Fruit fly (Drosophila melanogaster) whole organism, embryonic: ENCODE results near the gene CG10343.

Experiments
- BEAF-32 ChIP-seq: fragments of 200-800 bp; sonication (Bioruptor generic); optimal IDR thresholded peaks from 3 replicates; lab custom pipeline; 2017; ENCODE audit warnings: missing biosample characterization, missing genetic modification characterization, mild to moderate bottlenecking, moderate library complexity, missing genetic modification reagents
- Bdp1 ChIP-seq: fragments of 200-800 bp; sonication (Bioruptor generic); optimal IDR thresholded peaks from 3 replicates; lab custom pipeline; 2016; ENCODE audit warnings: missing biosample characterization, missing genetic modification characterization
- Blimp-1 ChIP-seq: fragments of 200-800 bp; sonication (Bioruptor generic); optimal IDR thresholded peaks from 3 replicates; lab custom pipeline; 2018; ENCODE audit warnings: missing biosample characterization, missing genetic modification characterization, mild to moderate bottlenecking, moderate library complexity, missing genetic modification reagents
- CG10654 ChIP-seq: fragments of 200-800 bp; sonication (Bioruptor generic); optimal IDR thresholded peaks from 2 replicates; lab custom pipeline; 2016; ENCODE audit warnings: missing biosample characterization, missing genetic modification characterization
- CG10959 ChIP-seq: fragments of 200-800 bp; sonication (Bioruptor generic); IDR thresholded peaks from 2 replicates; pipeline ENCODE4 v1.3.6; 2022; ENCODE audit warnings: missing biosample characterization, missing genetic modification characterization
- CG11695 ChIP-seq: fragments of 200-800 bp; sonication (Bioruptor generic); IDR thresholded peaks from 3 replicates; pipeline ENCODE4 v1.3.6; 2022; ENCODE audit warnings: missing biosample characterization, missing genetic modification characterization
- CG12391 ChIP-seq: fragments of 200-800 bp; sonication (Bioruptor generic); optimal IDR thresholded peaks from 3 replicates; lab custom pipeline; 2018; ENCODE audit warnings: missing biosample characterization, mild to moderate bottlenecking, missing genetic modification characterization, moderate library complexity
- CG13287 ChIP-seq: fragments of 200-800 bp; sonication (Bioruptor generic); IDR thresholded peaks from 2 replicates; pipeline ENCODE4 v1.3.6; 2022; ENCODE audit warnings: missing biosample characterization, missing genetic modification characterization; ENCODE audit not compliant: partially characterized antibody
- CG13894 ChIP-seq: fragments of 200-800 bp; sonication (Bioruptor generic); optimal IDR thresholded peaks from 3 replicates; lab custom pipeline; 2018; ENCODE audit warnings: missing biosample characterization, mild to moderate bottlenecking, missing genetic modification characterization, moderate library complexity
- CG14050 ChIP-seq: fragments of 200-800 bp; sonication (Bioruptor generic); IDR thresholded peaks from 3 replicates; pipeline ENCODE4 v1.3.6; 2022; ENCODE audit warnings: missing biosample characterization, missing genetic modification characterization
- CG14667 ChIP-seq: fragments of 200-800 bp; sonication (Bioruptor generic); IDR thresholded peaks from 2 replicates; pipeline ENCODE4 v1.3.6; 2022; ENCODE audit warnings: missing biosample characterization, missing genetic modification characterization
- CG15011 ChIP-seq: fragments of 200-800 bp; sonication (Bioruptor generic); optimal IDR thresholded peaks from 3 replicates; lab custom pipeline; 2018; ENCODE audit warnings: missing biosample characterization, mild to moderate bottlenecking, missing genetic modification characterization
- CG31224 ChIP-seq: fragments of 200-800 bp; sonication (Bioruptor generic); IDR thresholded peaks from 2 replicates; pipeline ENCODE4 v1.3.6; 2022; ENCODE audit warnings: missing biosample characterization, missing genetic modification characterization
- CG6254 ChIP-seq: fragments of 200-800 bp; sonication (Bioruptor generic); optimal IDR thresholded peaks from 3 replicates; lab custom pipeline; 2017; ENCODE audit warnings: mild to moderate bottlenecking, missing biosample characterization, missing genetic modification reagents, missing genetic modification characterization
- CG6765 ChIP-seq: fragments of 200-800 bp; sonication (Bioruptor generic); optimal IDR thresholded peaks from 3 replicates; lab custom pipeline; 2017; ENCODE audit warnings: missing biosample characterization, mild to moderate bottlenecking, missing genetic modification characterization
- CG9932 ChIP-seq: fragments of 200-800 bp; sonication (Bioruptor generic); IDR thresholded peaks from 2 replicates; pipeline ENCODE4 v1.3.6; 2022; ENCODE audit warnings: missing biosample characterization, missing genetic modification characterization
- Dad ChIP-seq: fragments of 200-800 bp; sonication (Bioruptor generic); optimal IDR thresholded peaks from 3 replicates; lab custom pipeline; 2016; ENCODE audit warnings: missing biosample characterization, missing genetic modification characterization
- Dek ChIP-seq: fragments of 200-800 bp; sonication (Bioruptor generic); optimal IDR thresholded peaks from 3 replicates; lab custom pipeline; 2019; ENCODE audit warnings: missing biosample characterization, mild to moderate bottlenecking, missing genetic modification characterization, moderate library complexity
- Doc2 ChIP-seq: fragments of 200-800 bp; sonication (Bioruptor generic); IDR thresholded peaks from 2 replicates; pipeline ENCODE4 v1.3.6; 2022; ENCODE audit warnings: missing biosample characterization, missing genetic modification characterization
- Doc3 ChIP-seq: fragments of 200-800 bp; sonication (Bioruptor generic); IDR thresholded peaks from 3 replicates; pipeline ENCODE4 v1.3.6; 2022; ENCODE audit warnings: missing biosample characterization, missing genetic modification characterization; ENCODE audit not compliant: partially characterized antibody
- Dp ChIP-seq: fragments of 200-800 bp; sonication (Bioruptor generic); optimal IDR thresholded peaks from 2 replicates; lab custom pipeline; 2018; ENCODE audit warnings: missing biosample characterization, mild to moderate bottlenecking, missing genetic modification characterization, moderate library complexity
- Ets65A ChIP-seq: fragments of 200-800 bp; sonication (Bioruptor generic); peaks from one replicate; lab custom pipeline; 2016; ENCODE audit warnings: missing biosample characterization, missing genetic modification characterization
- Hr3 ChIP-seq: fragments of 200-800 bp; sonication (Bioruptor generic); optimal IDR thresholded peaks from 3 replicates; lab custom pipeline; 2016; ENCODE audit warnings: missing biosample characterization, missing genetic modification characterization
- Mad ChIP-seq: fragments of 200-800 bp; sonication (Bioruptor generic); optimal IDR thresholded peaks from 2 replicates; lab custom pipeline; 2016; ENCODE audit warnings: missing biosample characterization, missing genetic modification characterization
- Meics ChIP-seq: fragments of 200-800 bp; sonication (Bioruptor generic); optimal IDR thresholded peaks from 2 replicates; lab custom pipeline; 2017; ENCODE audit warnings: missing biosample characterization, mild to moderate bottlenecking, missing genetic modification characterization
- Neu2 ChIP-seq: fragments of 200-800 bp; sonication (Bioruptor generic); optimal IDR thresholded peaks from 3 replicates; lab custom pipeline; 2016; ENCODE audit warnings: missing biosample characterization, missing genetic modification characterization, borderline replicate concordance
- Optix ChIP-seq: fragments of 200-800 bp; sonication (Bioruptor generic); IDR thresholded peaks from 3 replicates; pipeline ENCODE4 v1.3.6; 2022; ENCODE audit warnings: missing biosample characterization, missing genetic modification characterization
- Pdp1 ChIP-seq, 2 experiments: fragments of 200-800 bp; sonication (Bioruptor generic); optimal IDR thresholded peaks; 3 replicates each; lab custom pipeline; 2016; ENCODE audit warnings: missing biosample characterization in 2 of 2, missing genetic modification characterization in 2 of 2, mild to moderate bottlenecking in 1 of 2, moderate library complexity in 1 of 2
- Rfx ChIP-seq: fragments of 200-800 bp; sonication (Bioruptor generic); IDR thresholded peaks from 2 replicates; pipeline ENCODE4 v1.3.6; 2022; ENCODE audit warnings: missing biosample characterization, missing genetic modification characterization
- Six4 ChIP-seq: fragments of 200-800 bp; sonication (Bioruptor generic); optimal IDR thresholded peaks from 2 replicates; lab custom pipeline; 2016; ENCODE audit warnings: missing biosample characterization, missing genetic modification characterization
- Xrp1 ChIP-seq: fragments of 200-800 bp; sonication (Bioruptor generic); IDR thresholded peaks from 2 replicates; pipeline ENCODE4 v1.3.6; 2022; ENCODE audit warnings: missing biosample characterization, missing genetic modification characterization
- ase ChIP-seq: fragments of 200-800 bp; sonication (Bioruptor generic); IDR thresholded peaks from 3 replicates; pipeline ENCODE4 v1.3.6; 2022; ENCODE audit warnings: missing biosample characterization, missing genetic modification characterization
- bab2 ChIP-seq: fragments of 200-800 bp; sonication (Bioruptor generic); optimal IDR thresholded peaks from 2 replicates; lab custom pipeline; 2016; ENCODE audit warnings: missing biosample characterization, missing genetic modification characterization
- cwo ChIP-seq: fragments of 200-800 bp; sonication (Bioruptor generic); optimal IDR thresholded peaks from 3 replicates; lab custom pipeline; 2017; ENCODE audit warnings: missing biosample characterization, missing genetic modification characterization, mild to moderate bottlenecking, moderate library complexity, missing genetic modification reagents
- disco-r ChIP-seq: fragments of 200-800 bp; sonication (Bioruptor generic); optimal IDR thresholded peaks from 2 replicates; lab custom pipeline; 2016; ENCODE audit warnings: missing biosample characterization, missing genetic modification characterization
- eyg ChIP-seq: fragments of 200-800 bp; sonication (Bioruptor generic); optimal IDR thresholded peaks from 3 replicates; lab custom pipeline; 2016; ENCODE audit warnings: missing biosample characterization, missing genetic modification characterization
- ftz-f1 ChIP-seq: fragments of 200-800 bp; sonication (Bioruptor generic); optimal IDR thresholded peaks from 2 replicates; lab custom pipeline; 2016; ENCODE audit warnings: missing biosample characterization, missing genetic modification characterization
- gem ChIP-seq: fragments of 200-800 bp; sonication (Bioruptor generic); optimal IDR thresholded peaks from 2 replicates; lab custom pipeline; 2019; ENCODE audit warnings: missing biosample characterization, mild to moderate bottlenecking, missing genetic modification characterization, moderate library complexity
- gsb ChIP-seq: fragments of 200-800 bp; sonication (Bioruptor generic); IDR thresholded peaks from 2 replicates; pipeline ENCODE4 v1.3.6; 2022; ENCODE audit warnings: missing biosample characterization, missing genetic modification characterization
- kay ChIP-seq: fragments of 200-800 bp; sonication (Bioruptor generic); optimal IDR thresholded peaks from 2 replicates; lab custom pipeline; 2016; ENCODE audit warnings: missing biosample characterization, missing genetic modification characterization
- lbe ChIP-seq: fragments of 200-800 bp; sonication (Bioruptor generic); optimal IDR thresholded peaks from 2 replicates; lab custom pipeline; 2016; ENCODE audit warnings: missing biosample characterization, mild to moderate bottlenecking, missing genetic modification characterization
- luna ChIP-seq: fragments of 200-800 bp; sonication (Bioruptor generic); optimal IDR thresholded peaks from 2 replicates; lab custom pipeline; 2016; ENCODE audit warnings: missing biosample characterization, missing genetic modification characterization
- mld ChIP-seq: fragments of 200-800 bp; sonication (Bioruptor generic); IDR thresholded peaks from 3 replicates; pipeline ENCODE4 v1.3.6; 2022; ENCODE audit warnings: missing biosample characterization, missing genetic modification characterization; ENCODE audit not compliant: partially characterized antibody
- odd ChIP-seq: fragments of 200-800 bp; sonication (Bioruptor generic); optimal IDR thresholded peaks from 2 replicates; lab custom pipeline; 2017; ENCODE audit warnings: missing biosample characterization, mild to moderate bottlenecking, missing genetic modification characterization
- pb ChIP-seq: fragments of 200-800 bp; sonication (Bioruptor generic); optimal IDR thresholded peaks from 3 replicates; lab custom pipeline; 2016; ENCODE audit warnings: missing biosample characterization, missing genetic modification characterization
- psq ChIP-seq: fragments of 200-800 bp; sonication (Bioruptor generic); optimal IDR thresholded peaks from 2 replicates; lab custom pipeline; 2017; ENCODE audit warnings: missing biosample characterization, missing genetic modification characterization
- rib ChIP-seq: fragments of 200-800 bp; sonication (Bioruptor generic); IDR thresholded peaks from 2 replicates; pipeline ENCODE4 v1.3.6; 2022; ENCODE audit warnings: missing biosample characterization, missing genetic modification characterization
- tap ChIP-seq: fragments of 200-800 bp; optimal IDR thresholded peaks from 3 replicates; lab custom pipeline; 2019; ENCODE audit warnings: missing biosample characterization, mild to moderate bottlenecking, missing genetic modification characterization, moderate library complexity
- unc-4 ChIP-seq: fragments of 200-800 bp; sonication (Bioruptor generic); IDR thresholded peaks from 2 replicates; pipeline ENCODE4 v1.3.6; 2022; ENCODE audit warnings: missing biosample characterization, missing genetic modification characterization; ENCODE audit not compliant: partially characterized antibody
- wdn ChIP-seq: fragments of 200-800 bp; sonication (Bioruptor generic); IDR thresholded peaks from 2 replicates; pipeline ENCODE4 v1.3.6; 2022; ENCODE audit warnings: missing biosample characterization, missing genetic modification characterization

The CG10343 gene

DNA sequence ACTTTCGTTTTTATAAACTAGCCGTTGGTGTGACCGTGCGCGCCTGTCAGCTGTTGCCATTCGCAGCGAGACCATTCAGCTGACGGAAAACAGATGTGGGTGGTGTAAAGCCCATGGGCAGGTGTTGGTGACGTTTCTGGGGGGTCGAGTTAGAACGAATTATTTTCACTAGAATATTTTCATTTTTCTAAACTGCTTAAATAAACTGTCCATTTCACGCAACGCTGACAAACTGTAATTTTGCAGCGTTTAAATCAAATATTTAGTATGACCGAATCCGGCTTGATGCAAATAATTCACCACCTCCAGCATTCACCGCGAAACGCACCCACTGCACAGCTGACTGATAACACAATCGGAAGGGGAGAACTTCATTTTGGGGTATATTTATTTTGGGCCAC, 7.9 kb upstream of the CG10343 start, which contains the start of the genes CG10383 and CG10338 (continued):
- TF ChIP-seq gsb (GFP tag; lab: Robert Waterston, UW): peak; percentile 70
- peak; percentile 68 for TF ChIP-seq CG13894 (tag; lab: Kevin White, UChicago)
- TF ChIP-seq CG14667: peak; percentile 84
- no peak for TF ChIP-seq CG10959 (GFP tag; lab: Robert Waterston, UW)
- TF ChIP-seq CG31224 (GFP tag; lab: Robert Waterston, UW): peak; percentile 76
- peak; percentile 62 for TF ChIP-seq psq
- peak; percentile 66 for TF ChIP-seq ftz-f1 (GFP tag; lab: Kevin White, UChicago)
- TF ChIP-seq Dek (tag; lab: Kevin White, UChicago): peak; percentile 62
- peak; percentile 79 for TF ChIP-seq Mad (GFP tag; lab: Kevin White, UChicago)
- peak; percentile 27 for TF ChIP-seq CG6765 (GFP tag; lab: Kevin White, UChicago)
- peak; percentile 87 for TF ChIP-seq Xrp1 (GFP tag; lab: Robert Waterston, UW)
- peak; percentile 37; the same call in 1 of the 2 replicates for TF ChIP-seq Doc2 (GFP tag; lab: Robert Waterston, UW)
- peak; percentile 49 for TF ChIP-seq BEAF-32
- peak; percentile 45; the same call in 1 of the 2 replicates for TF ChIP-seq unc-4
- TF ChIP-seq odd (GFP tag; lab: Kevin White, UChicago): peak; percentile 59
- TF ChIP-seq Bdp1 (GFP tag; lab: Kevin White, UChicago): peak; percentile 77
- peak; percentile 80 for TF ChIP-seq cwo (GFP tag; lab: Kevin White, UChicago)
- peak; percentile 49 for TF ChIP-seq luna
- TF ChIP-seq CG15011 (GFP tag; lab: Kevin White, UChicago): peak; percentile 43
- TF ChIP-seq Dad: peak; percentile 89
- peak; percentile 85 for TF ChIP-seq rib
- TF ChIP-seq Neu2: peak; percentile 62
- TF ChIP-seq CG12391 (tag; lab: Kevin White, UChicago): peak; percentile 80
- TF ChIP-seq CG6254 (GFP tag; lab: Kevin White, UChicago): peak; percentile 68
- TF ChIP-seq wdn: peak; percentile 84
- peak; percentile 86 to 89 for TF ChIP-seq Pdp1 (GFP tag; optimal IDR thresholded peaks at IDR 0.05; lab: Kevin White, UChicago)
- peak; percentile 84 for TF ChIP-seq Hr3
- TF ChIP-seq Dp (GFP tag; lab: Kevin White, UChicago): peak; percentile 57
- TF ChIP-seq Optix (GFP tag; lab: Robert Waterston, UW): peak; percentile 88
- peak; percentile 88 for TF ChIP-seq eyg (GFP tag; lab: Kevin White, UChicago)
- TF ChIP-seq mld (GFP tag; lab: Robert Waterston, UW): no peak
- peak; percentile 92 for TF ChIP-seq CG9932 (GFP tag; lab: Robert Waterston, UW)
- TF ChIP-seq Doc3: 0 out of 3 replicates have a peak, but pooled peaks have one; percentile 33
- peak; percentile 73 for TF ChIP-seq pb (GFP tag; lab: Kevin White, UChicago)
- peak; percentile 78 for TF ChIP-seq kay
- TF ChIP-seq Rfx: peak; percentile 94
- peak; percentile 92 for TF ChIP-seq Blimp-1 (GFP tag; lab: Kevin White, UChicago)
- TF ChIP-seq Meics (GFP tag; lab: Kevin White, UChicago): peak; percentile 85
- peak; percentile 75 for TF ChIP-seq CG11695 (GFP tag; lab: Robert Waterston, UW)
- peak; percentile 87 for TF ChIP-seq gem (tag; lab: Kevin White, UChicago)
- TF ChIP-seq CG14050 (GFP tag; lab: Robert Waterston, UW): peak; percentile 87
- peak; percentile 25; the same call in 1 of the 2 replicates for TF ChIP-seq CG13287 (GFP tag; lab: Robert Waterston, UW)
- peak; percentile 75 for TF ChIP-seq Six4 (GFP tag; lab: Kevin White, UChicago)
- peak; percentile 86 for TF ChIP-seq ase (GFP tag; lab: Robert Waterston, UW)
- TF ChIP-seq lbe (GFP tag; lab: Kevin White, UChicago): peak; percentile 82
- TF ChIP-seq disco-r: peak; percentile 79
- peak; percentile 99 for TF ChIP-seq Ets65A
- TF ChIP-seq CG10654 (GFP tag; lab: Kevin White, UChicago): peak; percentile 71
- peak; percentile 89 for TF ChIP-seq bab2 (GFP tag; lab: Kevin White, UChicago)
- TF ChIP-seq tap (tag; lab: Kevin White, UChicago): peak; percentile 31
